Worm (Caenorhabditis elegans): ENCODE results near the gene Y38C1AA.19.

Y38C1AA.19 gene

DNA sequence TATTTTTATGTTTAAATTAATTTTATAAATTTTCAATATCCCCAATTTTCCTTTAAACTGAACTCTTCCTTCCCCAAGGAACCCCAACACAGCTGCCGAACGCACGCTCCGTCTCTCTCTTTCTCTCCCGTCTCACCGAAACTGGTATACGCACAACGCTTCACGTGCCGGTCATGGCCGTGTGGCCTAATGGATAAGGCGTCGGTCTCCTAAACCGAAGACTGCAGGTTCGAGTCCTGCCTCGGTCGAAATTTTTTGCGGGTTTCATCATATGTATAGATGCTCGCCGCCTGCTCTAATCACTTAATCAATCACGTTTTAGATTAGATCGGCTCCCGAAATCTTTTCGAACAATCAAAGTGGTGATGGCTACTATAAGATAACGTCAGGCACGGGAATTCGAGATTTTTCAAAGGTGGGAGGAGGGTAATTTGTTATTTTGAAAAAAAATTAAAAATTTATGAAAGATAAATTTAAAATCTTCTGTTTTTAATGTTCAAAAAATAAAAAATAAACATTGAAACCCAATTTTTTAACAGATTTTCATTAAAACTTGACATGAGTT lies 16.1 kb upstream of the Y38C1AA.19 start:
- peak; percentile 23 to 51 for TF ChIP-seq efl-1 (optimal IDR thresholded peaks at IDR 0.05)
- TF ChIP-seq efl-1 (GFP tag; optimal IDR thresholded peaks at IDR 0.05 in 1 of 2): peak; percentile 30 to 92
- TF ChIP-seq nhr-84 (tag; optimal IDR thresholded peaks at IDR 0.05): no peak
- no peak for TF ChIP-seq unc-86 (tag; optimal IDR thresholded peaks at IDR 0.05)
- no peak for TF ChIP-seq egl-13 (tag; optimal IDR thresholded peaks at IDR 0.05)
- TF ChIP-seq unc-130 (tag; optimal IDR thresholded peaks at IDR 0.05): peak; percentile 74
- peak; percentile 44 for TF ChIP-seq tbx-2 (tag; optimal IDR thresholded peaks at IDR 0.05)
- TF ChIP-seq isw-1 (GFP tag; IDR thresholded peaks at IDR 0.05): peak; percentile 4; the same call in 1 of the 2 replicates
- TF ChIP-seq unc-98 (GFP tag; IDR thresholded peaks at IDR 0.05): no peak
- TF ChIP-seq elt-2 (tag; optimal IDR thresholded peaks at IDR 0.05): no peak
- no peak; the same call in 1 of the 2 replicates for TF ChIP-seq ceh-88 (GFP tag; IDR thresholded peaks at IDR 0.05)
- TF ChIP-seq ceh-90 (tag; optimal IDR thresholded peaks at IDR 0.05): no peak
- no peak for TF ChIP-seq mef-2 (tag; optimal IDR thresholded peaks at IDR 0.05)
- peak; percentile 54 for TF ChIP-seq skn-1 (tag; optimal IDR thresholded peaks at IDR 0.05)
- no peak for TF ChIP-seq ets-5 (GFP tag; IDR thresholded peaks at IDR 0.05)
- TF ChIP-seq lin-39 (tag; optimal IDR thresholded peaks at IDR 0.05): no peak
- TF ChIP-seq nhr-77 (tag; optimal IDR thresholded peaks at IDR 0.05): peak; percentile 52
- TF ChIP-seq nhr-71 (tag; optimal IDR thresholded peaks at IDR 0.05): no peak
- TF ChIP-seq Y116A8C.19 (tag; optimal IDR thresholded peaks at IDR 0.05; ENCODE audit: borderline replicate concordance): no peak
- no peak for TF ChIP-seq fkh-4 (tag; optimal IDR thresholded peaks at IDR 0.05; ENCODE audit: borderline replicate concordance)
- peak; percentile 60 to 68 for TF ChIP-seq lsy-2 (tag; optimal IDR thresholded peaks at IDR 0.05)
- TF ChIP-seq lin-15B (tag; optimal IDR thresholded peaks at IDR 0.05): peak; percentile 10
- no peak for TF ChIP-seq irx-1 (tag; optimal IDR thresholded peaks at IDR 0.05)
- TF ChIP-seq ama-1 (optimal IDR thresholded peaks at IDR 0.05): no peak
- TF ChIP-seq ztf-11 (tag; optimal IDR thresholded peaks at IDR 0.05): peak in 1 of 2 experiments; percentile 34
- no peak for TF ChIP-seq hlh-17 (GFP tag; optimal IDR thresholded peaks at IDR 0.05; ENCODE audit: borderline replicate concordance)
- no peak for TF ChIP-seq unc-30 (tag; optimal IDR thresholded peaks at IDR 0.05)
- TF ChIP-seq zip-4 (GFP tag; optimal IDR thresholded peaks at IDR 0.05): peak; percentile 1
- TF ChIP-seq mdl-1 (tag; optimal IDR thresholded peaks at IDR 0.05): peak in 1 of 2 experiments; percentile 95
- peak; percentile 64 for TF ChIP-seq dsc-1 (tag; optimal IDR thresholded peaks at IDR 0.05)
- TF ChIP-seq alr-1 (tag; optimal IDR thresholded peaks at IDR 0.05; ENCODE audit: borderline replicate concordance): no peak
- TF ChIP-seq sox-4 (tag; optimal IDR thresholded peaks at IDR 0.05): no peak
- no peak for TF ChIP-seq nhr-76 (tag; optimal IDR thresholded peaks at IDR 0.05)
- TF ChIP-seq nhr-28 (tag; optimal IDR thresholded peaks at IDR 0.05): no peak
- TF ChIP-seq F16B12.6 (tag; optimal IDR thresholded peaks at IDR 0.05): peak; percentile 28
- peak; percentile 55 for TF ChIP-seq nhr-20 (tag; optimal IDR thresholded peaks at IDR 0.05)
- peak; percentile 66 for TF ChIP-seq nhr-90 (tag; optimal IDR thresholded peaks at IDR 0.05; ENCODE audit: poor library complexity)
- TF ChIP-seq ceh-63 (GFP tag; optimal IDR thresholded peaks at IDR 0.05): no peak
- TF ChIP-seq grh-1 (GFP tag; IDR thresholded peaks at IDR 0.05): no peak
- peak; percentile 18 for TF ChIP-seq ceh-8 (GFP tag; optimal IDR thresholded peaks at IDR 0.05)
- no peak for TF ChIP-seq aly-2 (tag; optimal IDR thresholded peaks at IDR 0.05)
- no peak for TF ChIP-seq sptf-1 (tag; optimal IDR thresholded peaks at IDR 0.05)
- no peak for TF ChIP-seq pag-3 (tag; optimal IDR thresholded peaks at IDR 0.05; ENCODE audit: borderline replicate concordance, insufficient read depth)
- TF ChIP-seq egl-27 (tag; optimal IDR thresholded peaks at IDR 0.05): no peak
- no peak for TF ChIP-seq snpc-4 (tag; optimal IDR thresholded peaks at IDR 0.05)
- TF ChIP-seq sup-37 (GFP tag; optimal IDR thresholded peaks at IDR 0.05): no peak
- no peak for TF ChIP-seq ces-1 (GFP tag; optimal IDR thresholded peaks at IDR 0.05)
- TF ChIP-seq mab-9 (GFP tag; IDR thresholded peaks at IDR 0.05): no peak
- no peak for TF ChIP-seq blmp-1 (tag; optimal IDR thresholded peaks at IDR 0.05)
- no peak for TF ChIP-seq ztf-4 (tag; optimal IDR thresholded peaks at IDR 0.05)
- no peak for TF ChIP-seq nhr-12 (tag; optimal IDR thresholded peaks at IDR 0.05)
- TF ChIP-seq zag-1 (tag; optimal IDR thresholded peaks at IDR 0.05): no peak
- peak in 1 of 6 experiments; percentile 5 for TF ChIP-seq elt-3 (tag; optimal IDR thresholded peaks at IDR 0.05)
